Fruit fly (Drosophila melanogaster) whole organism, embryonic: ENCODE data around the gene Mco1.

Experiments used
- Adf1 ChIP-seq: fragments of 200-800 bp; sonication (Bioruptor generic); IDR thresholded peaks from 2 replicates; pipeline ENCODE4 v1.3.6; 2022; ENCODE audit warnings: missing biosample characterization, missing genetic modification characterization
- CG10321 ChIP-seq: fragments of 200-800 bp; sonication (Bioruptor generic); IDR thresholded peaks from 2 replicates; pipeline ENCODE4 v1.3.6; 2022; ENCODE audit warnings: missing biosample characterization, missing genetic modification characterization
- CG10959 ChIP-seq: fragments of 200-800 bp; sonication (Bioruptor generic); IDR thresholded peaks from 2 replicates; pipeline ENCODE4 v1.3.6; 2022; ENCODE audit warnings: missing biosample characterization, missing genetic modification characterization
- CG11695 ChIP-seq: fragments of 200-800 bp; sonication (Bioruptor generic); IDR thresholded peaks from 3 replicates; pipeline ENCODE4 v1.3.6; 2022; ENCODE audit warnings: missing biosample characterization, missing genetic modification characterization
- CG13424 ChIP-seq: fragments of 200-800 bp; sonication (Bioruptor generic); optimal IDR thresholded peaks from 2 replicates; lab custom pipeline; 2019; ENCODE audit warnings: missing biosample characterization, mild to moderate bottlenecking, missing genetic modification characterization, moderate library complexity
- CG14667 ChIP-seq: fragments of 200-800 bp; sonication (Bioruptor generic); IDR thresholded peaks from 2 replicates; pipeline ENCODE4 v1.3.6; 2022; ENCODE audit warnings: missing biosample characterization, missing genetic modification characterization
- CG15269 ChIP-seq: fragments of 200-800 bp; sonication (Bioruptor generic); optimal IDR thresholded peaks from 2 replicates; lab custom pipeline; 2018; ENCODE audit warnings: missing biosample characterization, mild to moderate bottlenecking, missing genetic modification characterization, moderate library complexity
- CG2116 ChIP-seq: fragments of 200-800 bp; sonication (Bioruptor generic); optimal IDR thresholded peaks from 3 replicates; lab custom pipeline; 2018; ENCODE audit warnings: missing biosample characterization, mild to moderate bottlenecking, missing genetic modification characterization
- CG31224 ChIP-seq: fragments of 200-800 bp; sonication (Bioruptor generic); IDR thresholded peaks from 2 replicates; pipeline ENCODE4 v1.3.6; 2022; ENCODE audit warnings: missing biosample characterization, missing genetic modification characterization
- CG32532 ChIP-seq: fragments of 200-800 bp; sonication (Bioruptor generic); IDR thresholded peaks from 2 replicates; pipeline ENCODE4 v1.3.6; 2022; ENCODE audit warnings: missing biosample characterization, missing genetic modification characterization
- CG32767 ChIP-seq: fragments of 200-800 bp; sonication (Bioruptor generic); IDR thresholded peaks from 2 replicates; pipeline ENCODE4 v1.3.6; 2022; ENCODE audit warnings: missing biosample characterization, missing genetic modification characterization
- CG33213 ChIP-seq: fragments of 200-800 bp; sonication (Bioruptor generic); optimal IDR thresholded peaks from 3 replicates; lab custom pipeline; 2016; ENCODE audit warnings: missing biosample characterization, missing genetic modification characterization
- CG6272 ChIP-seq: fragments of 200-800 bp; sonication (Bioruptor generic); IDR thresholded peaks from 2 replicates; pipeline ENCODE4 v1.3.6; 2022; ENCODE audit warnings: missing biosample characterization, missing genetic modification characterization
- CG6689 ChIP-seq: fragments of 200-800 bp; sonication (Bioruptor generic); IDR thresholded peaks from 2 replicates; pipeline ENCODE4 v1.3.6; 2022; ENCODE audit warnings: missing biosample characterization, missing genetic modification characterization
- CG6791 ChIP-seq: fragments of 200-800 bp; sonication (Bioruptor generic); IDR thresholded peaks from 3 replicates; pipeline ENCODE4 v1.3.6; 2022; ENCODE audit warnings: missing biosample characterization, missing genetic modification characterization; ENCODE audit not compliant: partially characterized antibody
- CG7928 ChIP-seq: fragments of 200-800 bp; sonication (Bioruptor generic); optimal IDR thresholded peaks from 2 replicates; lab custom pipeline; 2017; ENCODE audit warnings: missing biosample characterization, mild to moderate bottlenecking, missing genetic modification characterization
- CG9727 ChIP-seq: fragments of 200-800 bp; sonication (Bioruptor generic); optimal IDR thresholded peaks from 3 replicates; lab custom pipeline; 2017; ENCODE audit warnings: missing biosample characterization, mild to moderate bottlenecking, missing genetic modification characterization
- Dfd ChIP-seq, 2 experiments: fragments of >200 bp; optimal IDR thresholded peaks; 2 replicates each; lab custom pipeline; 2017; ENCODE audit warnings: missing biosample characterization in 2 of 2, missing genetic modification characterization in 2 of 2
- ERR ChIP-seq: fragments of 200-800 bp; sonication (Bioruptor generic); optimal IDR thresholded peaks from 2 replicates; lab custom pipeline; 2016; ENCODE audit warnings: missing biosample characterization, missing genetic modification characterization
- Hmr ChIP-seq: fragments of 200-800 bp; sonication (Bioruptor generic); optimal IDR thresholded peaks from 3 replicates; lab custom pipeline; 2017; ENCODE audit warnings: mild to moderate bottlenecking, missing biosample characterization, missing genetic modification reagents, missing genetic modification characterization
- Hr39 ChIP-seq: fragments of >200 bp; optimal IDR thresholded peaks from 2 replicates; lab custom pipeline; 2017
- Myb ChIP-seq: fragments of 200-800 bp; sonication (Bioruptor generic); optimal IDR thresholded peaks from 2 replicates; lab custom pipeline; 2016; ENCODE audit warnings: missing biosample characterization, missing genetic modification characterization
- Ravus ChIP-seq: fragments of 200-800 bp; sonication (Bioruptor generic); IDR thresholded peaks from 2 replicates; pipeline ENCODE4 v1.3.6; 2022; ENCODE audit warnings: missing biosample characterization, missing genetic modification characterization
- Trl ChIP-seq, 3 experiments: fragments of >200 bp in 2 of 3; fragments of 200-800 bp in 1 of 3; sonication (Bioruptor generic) in 1 of 3; optimal IDR thresholded peaks; 2 replicates in 1 of 3; 3 replicates in 2 of 3; lab custom pipeline; 2016 to 2017; ENCODE audit warnings: missing biosample characterization in 1 of 3, missing genetic modification characterization in 1 of 3
- ase ChIP-seq: fragments of 200-800 bp; sonication (Bioruptor generic); IDR thresholded peaks from 3 replicates; pipeline ENCODE4 v1.3.6; 2022; ENCODE audit warnings: missing biosample characterization, missing genetic modification characterization
- bowl ChIP-seq: fragments of 200-800 bp; sonication (Bioruptor generic); IDR thresholded peaks from 2 replicates; pipeline ENCODE4 v1.3.6; 2022; ENCODE audit warnings: missing biosample characterization, missing genetic modification characterization
- br ChIP-seq: fragments of >200 bp; optimal IDR thresholded peaks from 2 replicates; lab custom pipeline; 2017
- chif ChIP-seq, 2 experiments: fragments of 200-800 bp; sonication (Bioruptor generic); optimal IDR thresholded peaks; 3 replicates each; lab custom pipeline; 2016; ENCODE audit warnings: missing biosample characterization in 2 of 2, missing genetic modification characterization in 2 of 2
- chm ChIP-seq: fragments of 200-800 bp; sonication (Bioruptor generic); IDR thresholded peaks from 2 replicates; pipeline ENCODE4 v1.3.6; 2022; ENCODE audit warnings: missing biosample characterization, missing genetic modification characterization
- chn ChIP-seq: fragments of 200-800 bp; sonication (Bioruptor generic); optimal IDR thresholded peaks from 2 replicates; lab custom pipeline; 2016; ENCODE audit warnings: missing biosample characterization, missing genetic modification characterization
- fd102C ChIP-seq: fragments of 200-800 bp; sonication (Bioruptor generic); optimal IDR thresholded peaks from 2 replicates; lab custom pipeline; 2018; ENCODE audit warnings: missing biosample characterization, mild to moderate bottlenecking, missing genetic modification characterization, moderate library complexity
- fd3F ChIP-seq: fragments of 200-800 bp; sonication (Bioruptor generic); optimal IDR thresholded peaks from 2 replicates; lab custom pipeline; 2018; ENCODE audit warnings: missing biosample characterization, mild to moderate bottlenecking, missing genetic modification characterization, moderate library complexity
- gce ChIP-seq: fragments of 200-800 bp; sonication (Bioruptor generic); IDR thresholded peaks from 3 replicates; pipeline ENCODE4 v1.3.6; 2022; ENCODE audit warnings: missing biosample characterization, missing genetic modification characterization
- gfzf ChIP-seq: fragments of 200-800 bp; sonication (Bioruptor generic); optimal IDR thresholded peaks from 2 replicates; lab custom pipeline; 2016; ENCODE audit warnings: missing biosample characterization, mild to moderate bottlenecking, missing genetic modification characterization, moderate library complexity
- grau ChIP-seq: fragments of 200-800 bp; optimal IDR thresholded peaks from 3 replicates; lab custom pipeline; 2019; ENCODE audit warnings: missing biosample characterization, mild to moderate bottlenecking, missing genetic modification characterization, moderate library complexity
- hbn ChIP-seq: fragments of 200-800 bp; sonication (Bioruptor generic); IDR thresholded peaks from 2 replicates; pipeline ENCODE4 v1.3.6; 2022; ENCODE audit warnings: missing biosample characterization, missing genetic modification characterization; ENCODE audit not compliant: partially characterized antibody
- hth ChIP-seq: fragments of >200 bp; optimal IDR thresholded peaks from 2 replicates; lab custom pipeline; 2017; ENCODE audit warnings: inconsistent platforms
- jumu ChIP-seq: fragments of 200-800 bp; sonication (Bioruptor generic); optimal IDR thresholded peaks from 3 replicates; lab custom pipeline; 2016; ENCODE audit warnings: missing biosample characterization, missing genetic modification characterization
- klu ChIP-seq: fragments of 200-800 bp; sonication (Bioruptor generic); IDR thresholded peaks from 2 replicates; pipeline ENCODE4 v1.3.6; 2022; ENCODE audit warnings: missing biosample characterization, missing genetic modification characterization
- lab ChIP-seq: fragments of 200-800 bp; sonication (Bioruptor generic); optimal IDR thresholded peaks from 3 replicates; lab custom pipeline; 2017; ENCODE audit warnings: missing biosample characterization, missing genetic modification characterization, mild to moderate bottlenecking, moderate library complexity, missing genetic modification reagents
- maf-S ChIP-seq: fragments of 200-800 bp; sonication (Bioruptor generic); optimal IDR thresholded peaks from 2 replicates; lab custom pipeline; 2016; ENCODE audit warnings: missing biosample characterization, missing genetic modification characterization
- onecut ChIP-seq: fragments of 200-800 bp; sonication (Bioruptor generic); IDR thresholded peaks from 2 replicates; pipeline ENCODE4 v1.3.6; 2022; ENCODE audit warnings: missing biosample characterization, missing genetic modification characterization
- pita ChIP-seq: fragments of 200-800 bp; sonication (Bioruptor generic); optimal IDR thresholded peaks from 2 replicates; lab custom pipeline; 2017; ENCODE audit warnings: missing biosample characterization, mild to moderate bottlenecking, missing genetic modification characterization
- ro ChIP-seq: fragments of 200-800 bp; sonication (Bioruptor generic); IDR thresholded peaks from 2 replicates; pipeline ENCODE4 v1.3.6; 2022; ENCODE audit warnings: missing biosample characterization, missing genetic modification characterization
- row ChIP-seq: fragments of 200-800 bp; sonication (Bioruptor generic); IDR thresholded peaks from 3 replicates; pipeline ENCODE4 v1.3.6; 2022; ENCODE audit warnings: missing biosample characterization, missing genetic modification characterization
- scrt ChIP-seq: fragments of 200-800 bp; sonication (Bioruptor generic); optimal IDR thresholded peaks from 2 replicates; lab custom pipeline; 2018; ENCODE audit warnings: missing biosample characterization, mild to moderate bottlenecking, missing genetic modification characterization, moderate library complexity
- sd ChIP-seq: fragments of 200-800 bp; sonication (Bioruptor generic); optimal IDR thresholded peaks from 3 replicates; lab custom pipeline; 2018; ENCODE audit warnings: missing biosample characterization, mild to moderate bottlenecking, missing genetic modification characterization, moderate library complexity
- seq ChIP-seq: fragments of 200-800 bp; sonication (Bioruptor generic); IDR thresholded peaks from 2 replicates; pipeline ENCODE4 v1.3.6; 2022; ENCODE audit warnings: missing biosample characterization, missing genetic modification characterization
- tio ChIP-seq: fragments of 200-800 bp; sonication (Bioruptor generic); optimal IDR thresholded peaks from 2 replicates; lab custom pipeline; 2017; ENCODE audit warnings: missing biosample characterization, missing genetic modification characterization, inconsistent platforms
- vvl ChIP-seq: fragments of 200-800 bp; sonication (Bioruptor generic); IDR thresholded peaks from 2 replicates; pipeline ENCODE4 v1.3.6; 2022; ENCODE audit warnings: missing biosample characterization, missing genetic modification characterization
- z ChIP-seq: fragments of 200-800 bp; sonication (Bioruptor generic); IDR thresholded peaks from 3 replicates; pipeline ENCODE4 v1.3.6; 2022; ENCODE audit warnings: missing biosample characterization, missing genetic modification characterization
- zen ChIP-seq: fragments of 200-800 bp; sonication (Bioruptor generic); optimal IDR thresholded peaks from 3 replicates; lab custom pipeline; 2018; ENCODE audit warnings: missing biosample characterization, mild to moderate bottlenecking, missing genetic modification characterization, moderate library complexity

Mco1 gene

dm6 chr2L:9437216-9437715 is 20.9 kb downstream of the Mco1 start, which contains the start of gene numb (continued):
- TF ChIP-seq vvl (GFP tag; lab: Robert Waterston, UW) (peak; percentile 63), CG9727 (GFP tag; lab: Kevin White, UChicago) (no peak), pita (GFP tag; lab: Kevin White, UChicago) (no peak), CG6689 (GFP tag; lab: Robert Waterston, UW) (no peak), CG32532 (GFP tag; lab: Robert Waterston, UW) (peak; percentile 39), CG10959 (GFP tag; lab: Robert Waterston, UW) (no peak), Trl (optimal IDR thresholded peaks at IDR 0.05; lab: Kevin White, UChicago) (peak; percentile 59 to 83), Trl (GFP tag; optimal IDR thresholded peaks at IDR 0.05; lab: Kevin White, UChicago) (no peak), maf-S (GFP tag; lab: Kevin White, UChicago) (no peak), fd3F (GFP tag; lab: Kevin White, UChicago) (no peak), Hmr (peak; percentile 46), Myb (GFP tag; lab: Kevin White, UChicago) (peak; percentile 85), chif (GFP tag; optimal IDR thresholded peaks at IDR 0.05; lab: Kevin White, UChicago) (no peak), CG33213 (no peak), Dfd (GFP tag; optimal IDR thresholded peaks at IDR 0.05; lab: Kevin White, UChicago) (peak in 1 of 2 experiments; percentile 33), Hr39 (lab: Kevin White, UChicago) (peak; percentile 95), Adf1 (GFP tag; lab: Robert Waterston, UW) (peak; percentile 50; the same call in 1 of the 2 replicates), CG6791 (GFP tag; lab: Robert Waterston, UW) (no peak), CG10321 (no peak; the same call in 1 of the 2 replicates), chn (no peak), CG32767 (GFP tag; lab: Robert Waterston, UW) (no peak), CG11695 (GFP tag; lab: Robert Waterston, UW) (peak; percentile 27; the same call in 1 of the 3 replicates), seq (GFP tag; lab: Robert Waterston, UW) (peak; percentile 53), Ravus (GFP tag; lab: Robert Waterston, UW) (no peak), ase (GFP tag; lab: Robert Waterston, UW) (0 out of 3 replicates have a peak, but pooled peaks have one; percentile 12), CG14667 (GFP tag; lab: Robert Waterston, UW) (no peak), jumu (GFP tag; lab: Kevin White, UChicago) (no peak), hbn (GFP tag; lab: Robert Waterston, UW) (no peak), CG13424 (tag; lab: Kevin White, UChicago) (no peak), lab (GFP tag; lab: Kevin White, UChicago) (peak; percentile 52), ro (GFP tag; lab: Robert Waterston, UW) (no peak), gfzf (GFP tag; lab: Kevin White, UChicago) (no peak), CG15269 (tag; lab: Kevin White, UChicago) (no peak), CG31224 (no peak), hth (lab: Kevin White, UChicago) (no peak), klu (GFP tag; lab: Robert Waterston, UW) (0 out of 2 replicates have a peak, but pooled peaks have one; percentile 30), br (lab: Kevin White, UChicago) (no peak), CG2116 (peak; percentile 23), CG7928 (peak; percentile 84), grau (tag; lab: Kevin White, UChicago) (peak; percentile 16), fd102C (no peak), gce (0 out of 3 replicates have a peak, but pooled peaks have one; percentile 28), ERR (GFP tag; lab: Kevin White, UChicago) (no peak), scrt (GFP tag; lab: Kevin White, UChicago) (peak; percentile 32), bowl (0 out of 2 replicates have a peak, but pooled peaks have one; percentile 45), row (GFP tag; lab: Robert Waterston, UW) (peak; percentile 43; the same call in 2 of the 3 replicates), tio (no peak), zen (tag; lab: Kevin White, UChicago) (peak; percentile 9), chm (GFP tag; lab: Robert Waterston, UW) (peak; percentile 69; the same call in 1 of the 2 replicates), sd (tag; lab: Kevin White, UChicago) (peak; percentile 5), onecut (GFP tag; lab: Robert Waterston, UW) (peak; percentile 37), CG6272 (GFP tag; lab: Robert Waterston, UW) (no peak), z (GFP tag; lab: Robert Waterston, UW) (peak; percentile 59; the same call in 1 of the 3 replicates)
